Fruit fly (Drosophila melanogaster): ENCODE data around the gene CG44325.

Gene CG44325

dm6 chrX:9043711-9044505 lies 34.4 kb downstream of the CG44325 start (continued):
- TF ChIP-seq CG1602 (GFP tag; optimal IDR thresholded peaks at IDR 0.05) (no peak), sens (GFP tag) (peak; percentile 69), cad (GFP tag; optimal IDR thresholded peaks at IDR 0.05) (no peak), oc (tag; optimal IDR thresholded peaks at IDR 0.05) (no peak), HLH3B (GFP tag; IDR thresholded peaks at IDR 0.05) (no peak), vnd (GFP tag; IDR thresholded peaks at IDR 0.05; ENCODE audit: partially characterized antibody) (no peak), Sin3A (optimal IDR thresholded peaks at IDR 0.05) (no peak), CG10462 (GFP tag; optimal IDR thresholded peaks at IDR 0.05) (no peak), CG16813 (GFP tag; IDR thresholded peaks at IDR 0.05; ENCODE audit: partially characterized antibody) (no peak), mirr (GFP tag; optimal IDR thresholded peaks at IDR 0.05) (no peak), CG8359 (GFP tag; optimal IDR thresholded peaks at IDR 0.05; ENCODE audit: borderline replicate concordance) (no peak), Mad (GFP tag; optimal IDR thresholded peaks at IDR 0.05) (no peak), row (GFP tag; IDR thresholded peaks at IDR 0.05) (0 out of 3 replicates have a peak, but pooled peaks have one; percentile 13), Asciz (GFP tag; optimal IDR thresholded peaks at IDR 0.05) (no peak), sqz (GFP tag; optimal IDR thresholded peaks at IDR 0.05) (peak; percentile 43), cg (GFP tag; optimal IDR thresholded peaks at IDR 0.05) (no peak), ara (GFP tag; IDR thresholded peaks at IDR 0.05) (no peak), Spps (tag; optimal IDR thresholded peaks at IDR 0.05) (no peak), CG10979 (tag; optimal IDR thresholded peaks at IDR 0.05) (no peak), ken (GFP tag; IDR thresholded peaks at IDR 0.05) (no peak), kni (GFP tag; optimal IDR thresholded peaks at IDR 0.05) (peak; percentile 7), CG10321 (GFP tag; IDR thresholded peaks at IDR 0.05) (no peak), CG10274 (GFP tag; optimal IDR thresholded peaks at IDR 0.05) (no peak), ewg (GFP tag; optimal IDR thresholded peaks at IDR 0.05) (no peak), CG17385 (GFP tag; optimal IDR thresholded peaks at IDR 0.05) (no peak), CG10267 (tag; optimal IDR thresholded peaks at IDR 0.05) (no peak), Fer1 (GFP tag; optimal IDR thresholded peaks at IDR 0.05) (no peak), eyg (GFP tag; optimal IDR thresholded peaks at IDR 0.05) (no peak), lab (GFP tag; optimal IDR thresholded peaks at IDR 0.05) (no peak), ase (GFP tag; IDR thresholded peaks at IDR 0.05) (no peak), CG17186 (GFP tag; optimal IDR thresholded peaks at IDR 0.05) (no peak), run (tag; optimal IDR thresholded peaks at IDR 0.05) (no peak), Med (GFP tag) (peak; percentile 53), Atf3 (GFP tag; optimal IDR thresholded peaks at IDR 0.05) (no peak), Pdp1 (GFP tag; optimal IDR thresholded peaks at IDR 0.05) (peak in 1 of 2 experiments; percentile 11), Lhr (GFP tag; optimal IDR thresholded peaks at IDR 0.05) (no peak), kah (GFP tag; optimal IDR thresholded peaks at IDR 0.05) (no peak), croc (GFP tag; conservative IDR thresholded peaks at IDR 0.05) (no peak), Dek (tag; optimal IDR thresholded peaks at IDR 0.05) (no peak), pzg (GFP tag; optimal IDR thresholded peaks at IDR 0.05) (no peak), da (GFP tag; optimal IDR thresholded peaks at IDR 0.05) (no peak), gem (tag; optimal IDR thresholded peaks at IDR 0.05) (peak; percentile 18), repo (GFP tag; optimal IDR thresholded peaks at IDR 0.05) (no peak), usp (GFP tag; optimal IDR thresholded peaks at IDR 0.05) (no peak), CG10654 (GFP tag; optimal IDR thresholded peaks at IDR 0.05) (no peak), hkb (optimal IDR thresholded peaks at IDR 0.05) (no peak), hkb (GFP tag; IDR thresholded peaks at IDR 0.05) (no peak), otp (GFP tag; IDR thresholded peaks at IDR 0.05) (no peak), CG17568 (GFP tag; optimal IDR thresholded peaks at IDR 0.05) (no peak), yki (optimal IDR thresholded peaks at IDR 0.05) (no peak), ranshi (GFP tag; IDR thresholded peaks at IDR 0.05) (no peak)

Data from whole organism, embryonic.